Worm (Caenorhabditis elegans) whole organism, L3 larva: ENCODE results near the gene srx-113.

Source experiments
- R02D3.7 ChIP-seq: fragments of 150-350 bp; optimal IDR thresholded peaks from 2 replicates; lab custom pipeline; 2014; ENCODE audit warnings: missing biosample characterization, missing genetic modification characterization
- ceh-82 ChIP-seq: fragments of 150-350 bp; optimal IDR thresholded peaks from 2 replicates; lab custom pipeline; 2014; ENCODE audit warnings: missing biosample characterization, missing genetic modification characterization
- ceh-9 ChIP-seq: sonication (generic microtip); optimal IDR thresholded peaks from 2 replicates; lab custom pipeline; 2018; ENCODE audit warnings: missing biosample characterization, missing genetic modification characterization
- elt-2 ChIP-seq: sonication (generic microtip); optimal IDR thresholded peaks from 2 replicates; lab custom pipeline; 2016; ENCODE audit warnings: missing genetic modification reagents, mild to moderate bottlenecking, missing genetic modification characterization, missing compliant biosample characterization
- fos-1 ChIP-seq: fragments of 150-350 bp; optimal IDR thresholded peaks from 2 replicates; lab custom pipeline; 2014; ENCODE audit warnings: missing biosample characterization, missing genetic modification characterization
- lin-15B ChIP-seq: fragments of 150-350 bp; optimal IDR thresholded peaks from 2 replicates; lab custom pipeline; 2014; ENCODE audit warnings: missing biosample characterization, missing genetic modification characterization
- nfya-1 ChIP-seq: sonication (generic microtip); optimal IDR thresholded peaks from 2 replicates; lab custom pipeline; 2017; ENCODE audit warnings: missing genetic modification characterization, mild to moderate bottlenecking, missing compliant biosample characterization, antibody characterized with exemption, moderate library complexity; ENCODE audit not compliant: insufficient read depth
- nhr-43 ChIP-seq: sonication (generic microtip); optimal IDR thresholded peaks from 2 replicates; lab custom pipeline; 2016; ENCODE audit warnings: mild to moderate bottlenecking, missing genetic modification characterization, missing compliant biosample characterization; ENCODE audit not compliant: poor library complexity, severe bottlenecking
- ztf-4 ChIP-seq: fragments of 150-350 bp; optimal IDR thresholded peaks from 2 replicates; lab custom pipeline; 2014; ENCODE audit warnings: missing biosample characterization, missing genetic modification characterization

DNA sequence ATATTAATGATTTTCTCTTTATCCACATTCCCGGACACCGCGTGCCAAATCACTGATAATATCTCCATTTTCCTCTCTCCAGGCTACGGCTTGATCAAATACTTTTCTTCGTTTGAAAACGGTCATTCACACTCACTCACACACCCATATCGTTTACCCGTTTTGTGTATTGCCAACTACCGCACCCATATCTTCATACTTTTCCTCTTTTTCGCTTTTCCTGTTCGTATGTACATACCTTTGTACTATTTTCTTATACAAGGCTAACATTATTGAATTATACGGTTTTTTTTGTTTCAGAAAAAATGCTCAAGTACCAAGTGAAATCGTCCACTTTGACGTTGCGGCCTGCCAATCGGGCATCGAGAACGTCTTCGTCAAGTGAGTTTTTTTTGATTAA lies 36.0 kb upstream of the srx-113 start, which contains the start of gene W05B10.4:
- TF ChIP-seq ceh-9 (tag; lab: Kevin White, UChicago) (no peak), ztf-4 (no peak), lin-15B (no peak), fos-1 (no peak), elt-2 (tag; lab: Kevin White, UChicago) (no peak), R02D3.7 (tag; lab: Kevin White, UChicago) (no peak), nfya-1 (no peak), nhr-43 (no peak), ceh-82 (tag; lab: Kevin White, UChicago) (no peak)
